Fruit fly (Drosophila melanogaster): ENCODE data around the gene Dpm1.

DNA sequence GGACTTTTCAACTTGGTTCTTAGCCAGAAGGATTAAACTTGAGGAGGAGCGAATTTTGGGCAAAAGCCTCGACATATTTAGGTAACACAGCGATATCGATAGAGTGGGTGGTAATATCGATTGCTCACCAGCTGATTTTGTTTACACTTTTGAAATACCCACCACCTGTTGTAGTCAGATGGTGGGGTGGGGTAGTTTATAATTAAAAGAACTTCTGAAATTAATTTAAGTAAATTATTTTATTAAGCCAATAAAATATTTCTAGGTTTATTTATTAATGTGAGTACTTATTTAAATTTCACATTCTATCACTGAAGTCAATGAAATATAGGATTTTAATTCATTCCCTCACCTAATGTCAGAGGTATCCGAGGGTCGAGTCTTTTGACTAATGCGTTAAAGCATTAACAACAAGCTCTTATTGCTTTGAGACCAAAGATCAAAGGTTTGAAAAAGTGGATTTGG lies 36.1 kb downstream of the Dpm1 start, which contains the start of the genes CG10194 and CG18094:
- peak; percentile 94 for TF ChIP-seq pan (optimal IDR thresholded peaks at IDR 0.05)
- TF ChIP-seq CG8478 (optimal IDR thresholded peaks at IDR 0.05): no peak
